Worm (Caenorhabditis elegans): ENCODE results near the gene vps-16.

vps-16 gene

ce11 chrIII:6402346-6402745 lies 30.7 kb upstream of the vps-16 start (continued):
- TF ChIP-seq efl-1 (optimal IDR thresholded peaks at IDR 0.05) (peak in 1 of 2 experiments; percentile 11), efl-1 (GFP tag; optimal IDR thresholded peaks at IDR 0.05 in 1 of 2) (peak in 1 of 2 experiments; percentile 49), unc-86 (tag; optimal IDR thresholded peaks at IDR 0.05) (no peak), pax-3 (tag; optimal IDR thresholded peaks at IDR 0.05) (no peak), lin-35 (GFP tag; optimal IDR thresholded peaks at IDR 0.05) (peak in 1 of 2 experiments; percentile 14), mdl-1 (tag; optimal IDR thresholded peaks at IDR 0.05) (no peak), pqm-1 (tag; optimal IDR thresholded peaks at IDR 0.05) (no peak), lin-15B (tag; optimal IDR thresholded peaks at IDR 0.05) (no peak), swsn-7 (tag; optimal IDR thresholded peaks at IDR 0.05) (peak; percentile 43), nhr-47 (tag; optimal IDR thresholded peaks at IDR 0.05) (peak; percentile 32), snu-23 (GFP tag; optimal IDR thresholded peaks at IDR 0.05) (peak; percentile 67), lir-3 (tag; optimal IDR thresholded peaks at IDR 0.05; ENCODE audit: poor library complexity) (peak; percentile 40), lsy-2 (tag; optimal IDR thresholded peaks at IDR 0.05) (peak; percentile 22 to 51), ets-5 (GFP tag; IDR thresholded peaks at IDR 0.05) (no peak), tbx-2 (tag; optimal IDR thresholded peaks at IDR 0.05) (peak; percentile 54), mep-1 (tag; optimal IDR thresholded peaks at IDR 0.05) (no peak), nhr-19 (GFP tag; conservative IDR thresholded peaks at IDR 0.05) (peak; percentile 73)

DNA sequence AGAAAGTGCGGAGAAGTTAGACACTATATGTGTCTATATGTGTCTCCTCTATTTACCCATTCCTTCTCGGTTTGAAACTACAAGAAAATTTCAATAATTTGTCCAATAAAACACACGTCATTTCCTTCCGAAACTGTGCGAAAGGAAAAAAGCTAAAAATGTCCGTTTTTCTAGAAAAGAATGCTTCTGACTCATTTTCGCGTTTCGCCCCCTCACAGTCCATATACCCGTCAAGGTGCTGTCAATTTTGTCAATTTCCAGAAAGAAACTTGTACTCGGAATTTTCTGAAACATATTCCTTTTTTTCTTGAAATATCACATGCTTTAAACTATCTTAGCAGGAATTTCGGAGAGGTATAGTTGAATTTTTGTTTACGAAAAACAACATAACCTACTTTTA lies 30.2 kb upstream of the vps-16 start:
- TF ChIP-seq nhr-76 (tag; optimal IDR thresholded peaks at IDR 0.05) = no peak
- no peak for TF ChIP-seq mab-9 (GFP tag; IDR thresholded peaks at IDR 0.05)
- no peak for TF ChIP-seq ceh-82 (tag; optimal IDR thresholded peaks at IDR 0.05)
- no peak for TF ChIP-seq nhr-28 (tag; optimal IDR thresholded peaks at IDR 0.05)
- no peak for TF ChIP-seq ztf-4 (tag; optimal IDR thresholded peaks at IDR 0.05)
- TF ChIP-seq ama-1 (optimal IDR thresholded peaks at IDR 0.05) = no peak
- no peak for TF ChIP-seq efl-3 (GFP tag; optimal IDR thresholded peaks at IDR 0.05)
- no peak for TF ChIP-seq pqm-1 (tag; optimal IDR thresholded peaks at IDR 0.05)

ce11 chrIII:6405121-6405520 lies 27.9 kb upstream of the vps-16 start:
- TF ChIP-seq sox-4 (tag; optimal IDR thresholded peaks at IDR 0.05) = no peak
- TF ChIP-seq lin-35 (GFP tag; optimal IDR thresholded peaks at IDR 0.05) = no peak
- TF ChIP-seq mep-1 (tag; optimal IDR thresholded peaks at IDR 0.05) = peak; percentile 10
- no peak for TF ChIP-seq hlh-4 (tag; optimal IDR thresholded peaks at IDR 0.05)
- TF ChIP-seq pag-3 (tag; optimal IDR thresholded peaks at IDR 0.05; ENCODE audit: borderline replicate concordance, insufficient read depth) = no peak
- TF ChIP-seq skn-1 (tag; optimal IDR thresholded peaks at IDR 0.05) = peak; percentile 29
- TF ChIP-seq unc-62 (GFP tag; optimal IDR thresholded peaks at IDR 0.05) = no peak
- no peak for TF ChIP-seq jun-1 (tag; optimal IDR thresholded peaks at IDR 0.05)
- no peak for TF ChIP-seq pax-3 (tag; optimal IDR thresholded peaks at IDR 0.05)
- no peak for TF ChIP-seq unc-130 (tag; optimal IDR thresholded peaks at IDR 0.05)
- no peak for TF ChIP-seq egl-13 (tag; optimal IDR thresholded peaks at IDR 0.05)
- no peak for TF ChIP-seq lin-39 (tag; optimal IDR thresholded peaks at IDR 0.05)
- TF ChIP-seq sup-37 (GFP tag; optimal IDR thresholded peaks at IDR 0.05) = no peak
- TF ChIP-seq grh-1 (GFP tag; IDR thresholded peaks at IDR 0.05) = no peak
- no peak for TF ChIP-seq pqm-1 (tag; optimal IDR thresholded peaks at IDR 0.05)
- no peak for TF ChIP-seq aly-2 (tag; optimal IDR thresholded peaks at IDR 0.05)
- TF ChIP-seq nhr-237 (tag; optimal IDR thresholded peaks at IDR 0.05) = no peak
- no peak for TF ChIP-seq nhr-12 (tag; optimal IDR thresholded peaks at IDR 0.05)
- TF ChIP-seq ama-1 (optimal IDR thresholded peaks at IDR 0.05) = no peak
- peak; percentile 36 for TF ChIP-seq ztf-4 (tag; optimal IDR thresholded peaks at IDR 0.05)
- TF ChIP-seq lin-15B (tag; optimal IDR thresholded peaks at IDR 0.05) = no peak
- peak; percentile 71 for TF ChIP-seq lin-14 (GFP tag; optimal IDR thresholded peaks at IDR 0.05)
- TF ChIP-seq unc-98 (GFP tag; IDR thresholded peaks at IDR 0.05) = no peak
- TF ChIP-seq fkh-4 (tag; optimal IDR thresholded peaks at IDR 0.05; ENCODE audit: borderline replicate concordance) = no peak
- TF ChIP-seq C04F5.9 (tag; optimal IDR thresholded peaks at IDR 0.05) = no peak
- no peak for TF ChIP-seq nhr-85 (tag)
- TF ChIP-seq fkh-8 (tag; optimal IDR thresholded peaks at IDR 0.05) = no peak
- TF ChIP-seq ces-1 (GFP tag; optimal IDR thresholded peaks at IDR 0.05) = no peak
- TF ChIP-seq alr-1 (tag; optimal IDR thresholded peaks at IDR 0.05; ENCODE audit: borderline replicate concordance) = no peak
- peak; percentile 39 for TF ChIP-seq nhr-19 (GFP tag; conservative IDR thresholded peaks at IDR 0.05)
- TF ChIP-seq sptf-1 (tag; optimal IDR thresholded peaks at IDR 0.05) = no peak
- TF ChIP-seq zip-4 (GFP tag; optimal IDR thresholded peaks at IDR 0.05) = no peak
- no peak for TF ChIP-seq isw-1 (GFP tag; IDR thresholded peaks at IDR 0.05)
- TF ChIP-seq ceh-8 (GFP tag; optimal IDR thresholded peaks at IDR 0.05) = no peak
- TF ChIP-seq lir-3 (tag; optimal IDR thresholded peaks at IDR 0.05; ENCODE audit: poor library complexity) = peak; percentile 4
